Worm (Caenorhabditis elegans): ENCODE data around the gene Y37E11B.10.
A peak's percentile ranks its signal among the peaks of the same experiment; 100 is the strongest.

Y37E11B.10 gene

ce11 chrIV:3618719-3619118 lies 12.5 kb upstream of the Y37E11B.10 start:
- TF ChIP-seq swsn-7 (tag; optimal IDR thresholded peaks at IDR 0.05): no peak
- TF ChIP-seq vab-15 (tag; optimal IDR thresholded peaks at IDR 0.05): no peak
- TF ChIP-seq ztf-4 (tag; optimal IDR thresholded peaks at IDR 0.05): no peak
- TF ChIP-seq rnt-1 (tag; optimal IDR thresholded peaks at IDR 0.05): no peak
- no peak for TF ChIP-seq dsc-1 (tag; optimal IDR thresholded peaks at IDR 0.05)
- TF ChIP-seq dpl-1 (GFP tag; optimal IDR thresholded peaks at IDR 0.05): no peak
- TF ChIP-seq sox-4 (tag; optimal IDR thresholded peaks at IDR 0.05): no peak
- TF ChIP-seq efl-1 (optimal IDR thresholded peaks at IDR 0.05): no peak
- TF ChIP-seq efl-1 (GFP tag; optimal IDR thresholded peaks at IDR 0.05 in 1 of 2): peak in 1 of 2 experiments; percentile 53

ce11 chrIV:3613022-3613605 lies 6.8 kb upstream of the Y37E11B.10 start, which contains the start of gene ltah-1.2:
Gene ltah-1.2, minus strand, starts transcription at chrIV:3613072.
- TF ChIP-seq efl-3 (GFP tag; optimal IDR thresholded peaks at IDR 0.05): no peak
- TF ChIP-seq pax-3 (tag; optimal IDR thresholded peaks at IDR 0.05): peak; percentile 11
- TF ChIP-seq efl-1 (optimal IDR thresholded peaks at IDR 0.05): no peak
- TF ChIP-seq efl-1 (GFP tag; optimal IDR thresholded peaks at IDR 0.05 in 1 of 2): peak in 1 of 2 experiments; percentile 15
- peak; percentile 76 for TF ChIP-seq elt-2 (tag; optimal IDR thresholded peaks at IDR 0.05)

- no peak for TF ChIP-seq lir-3 (tag; optimal IDR thresholded peaks at IDR 0.05; ENCODE audit: poor library complexity)
- TF ChIP-seq F16B12.6 (tag; optimal IDR thresholded peaks at IDR 0.05): no peak
- peak; percentile 34 for TF ChIP-seq jun-1 (tag; optimal IDR thresholded peaks at IDR 0.05)
- no peak for TF ChIP-seq lin-13 (GFP tag; optimal IDR thresholded peaks at IDR 0.05)
- peak; percentile 57 for TF ChIP-seq nhr-90 (tag; optimal IDR thresholded peaks at IDR 0.05; ENCODE audit: poor library complexity)
- no peak for TF ChIP-seq sup-37 (GFP tag; optimal IDR thresholded peaks at IDR 0.05)
- no peak for TF ChIP-seq fkh-10 (GFP tag; optimal IDR thresholded peaks at IDR 0.05)
- TF ChIP-seq nhr-71 (tag; optimal IDR thresholded peaks at IDR 0.05): peak; percentile 53
- TF ChIP-seq nhr-19 (GFP tag; conservative IDR thresholded peaks at IDR 0.05): peak; percentile 25; the same call in 1 of the 2 replicates
- TF ChIP-seq nhr-20 (tag; optimal IDR thresholded peaks at IDR 0.05): peak; percentile 27
- peak; percentile 81 for TF ChIP-seq pqm-1 (tag; optimal IDR thresholded peaks at IDR 0.05)
- TF ChIP-seq tbx-2 (tag; optimal IDR thresholded peaks at IDR 0.05): no peak
- peak in 1 of 2 experiments; percentile 53 for TF ChIP-seq mdl-1 (tag; optimal IDR thresholded peaks at IDR 0.05)
- TF ChIP-seq unc-98 (GFP tag; IDR thresholded peaks at IDR 0.05): no peak
- TF ChIP-seq efl-1 (optimal IDR thresholded peaks at IDR 0.05): no peak
- peak in 1 of 2 experiments; percentile 74 for TF ChIP-seq efl-1 (GFP tag; optimal IDR thresholded peaks at IDR 0.05 in 1 of 2)
- TF ChIP-seq nhr-12 (tag; optimal IDR thresholded peaks at IDR 0.05): no peak
- no peak for TF ChIP-seq nhr-85 (tag)
- no peak for TF ChIP-seq ceh-63 (GFP tag; optimal IDR thresholded peaks at IDR 0.05)
- TF ChIP-seq lin-35 (GFP tag; optimal IDR thresholded peaks at IDR 0.05): peak in 1 of 2 experiments; percentile 69
- TF ChIP-seq egl-27 (tag; optimal IDR thresholded peaks at IDR 0.05): no peak
- peak; percentile 1 for TF ChIP-seq egl-13 (tag; optimal IDR thresholded peaks at IDR 0.05)
- no peak for TF ChIP-seq ceh-82 (tag; optimal IDR thresholded peaks at IDR 0.05)
- no peak for TF ChIP-seq irx-1 (tag; optimal IDR thresholded peaks at IDR 0.05)
- peak; percentile 99 for TF ChIP-seq elt-2 (tag; optimal IDR thresholded peaks at IDR 0.05)
Observed at ce11 chrIV:3611845-3612244, 5.6 kb upstream of the Y37E11B.10 start.

- TF ChIP-seq nhr-76 (tag; optimal IDR thresholded peaks at IDR 0.05): no peak
- no peak for TF ChIP-seq F16B12.6 (tag; optimal IDR thresholded peaks at IDR 0.05)
- TF ChIP-seq ceh-63 (GFP tag; optimal IDR thresholded peaks at IDR 0.05): no peak
- TF ChIP-seq xbp-1 (tag; optimal IDR thresholded peaks at IDR 0.05): no peak
- TF ChIP-seq mab-9 (GFP tag; IDR thresholded peaks at IDR 0.05): no peak
- no peak for TF ChIP-seq efl-1 (optimal IDR thresholded peaks at IDR 0.05)
- TF ChIP-seq efl-1 (GFP tag; optimal IDR thresholded peaks at IDR 0.05 in 1 of 2): no peak
- TF ChIP-seq ceh-88 (GFP tag; IDR thresholded peaks at IDR 0.05): no peak
- TF ChIP-seq C34B4.2 (tag; optimal IDR thresholded peaks at IDR 0.05): no peak
- TF ChIP-seq aly-2 (tag; optimal IDR thresholded peaks at IDR 0.05): no peak
- TF ChIP-seq snu-23 (GFP tag; optimal IDR thresholded peaks at IDR 0.05): no peak
- no peak for TF ChIP-seq nhr-71 (tag; optimal IDR thresholded peaks at IDR 0.05)
- TF ChIP-seq mdl-1 (tag; optimal IDR thresholded peaks at IDR 0.05): no peak
- TF ChIP-seq alr-1 (tag; optimal IDR thresholded peaks at IDR 0.05; ENCODE audit: borderline replicate concordance): no peak
- TF ChIP-seq lin-14 (GFP tag; optimal IDR thresholded peaks at IDR 0.05): no peak
- TF ChIP-seq lin-13 (GFP tag; optimal IDR thresholded peaks at IDR 0.05): no peak
- no peak for TF ChIP-seq unc-130 (tag; optimal IDR thresholded peaks at IDR 0.05)
Observed at ce11 chrIV:3610987-3611386, 4.7 kb upstream of the Y37E11B.10 start.

All from whole organism, L1 larva.